Fruit fly (Drosophila melanogaster) whole organism, embryonic: Measurements from ENCODE around the gene CG7906.

Experiments used
- Awh ChIP-seq: fragments of 200-800 bp; sonication (Bioruptor generic); IDR thresholded peaks from 2 replicates; pipeline ENCODE4, ENCODE4 v1.3.6; 2022; ENCODE audit warnings: missing biosample characterization, missing genetic modification characterization
- B-H2 ChIP-seq: fragments of 200-800 bp; sonication (Bioruptor generic); optimal IDR thresholded peaks from 2 replicates; lab custom pipeline; 2018; ENCODE audit warnings: missing biosample characterization, mild to moderate bottlenecking, missing genetic modification characterization
- C15 ChIP-seq: fragments of 200-800 bp; sonication (Bioruptor generic); IDR thresholded peaks from 3 replicates; pipeline ENCODE4 v1.3.6; 2022; ENCODE audit warnings: missing biosample characterization, missing genetic modification characterization
- CG10366 ChIP-seq: fragments of 200-800 bp; sonication (Bioruptor generic); IDR thresholded peaks from 2 replicates; pipeline ENCODE4 v1.3.6; 2022; ENCODE audit warnings: missing biosample characterization, missing genetic modification characterization
- CG10462 ChIP-seq: fragments of 200-800 bp; sonication (Bioruptor generic); optimal IDR thresholded peaks from 2 replicates; lab custom pipeline; 2016; ENCODE audit warnings: missing biosample characterization, missing genetic modification characterization
- CG11723 ChIP-seq: fragments of 200-800 bp; sonication (Bioruptor generic); optimal IDR thresholded peaks from 2 replicates; lab custom pipeline; 2017; ENCODE audit warnings: missing biosample characterization, mild to moderate bottlenecking, missing genetic modification characterization
- CG13624 ChIP-seq: fragments of 200-800 bp; sonication (Bioruptor generic); optimal IDR thresholded peaks from 2 replicates; lab custom pipeline; 2016; ENCODE audit warnings: missing biosample characterization, missing genetic modification characterization
- CG15479 ChIP-seq: fragments of 200-800 bp; sonication (Bioruptor generic); optimal IDR thresholded peaks from 3 replicates; lab custom pipeline; 2019; ENCODE audit warnings: missing biosample characterization, mild to moderate bottlenecking, missing genetic modification characterization, moderate library complexity
- CG16815 ChIP-seq: fragments of 200-800 bp; sonication (Bioruptor generic); optimal IDR thresholded peaks from 3 replicates; lab custom pipeline; 2017; ENCODE audit warnings: missing biosample characterization, mild to moderate bottlenecking, missing genetic modification characterization
- CG17385 ChIP-seq: fragments of 200-800 bp; sonication (Bioruptor generic); optimal IDR thresholded peaks from 3 replicates; lab custom pipeline; 2018; ENCODE audit warnings: missing biosample characterization, mild to moderate bottlenecking, missing genetic modification characterization
- CG2116 ChIP-seq: fragments of 200-800 bp; sonication (Bioruptor generic); optimal IDR thresholded peaks from 3 replicates; lab custom pipeline; 2018; ENCODE audit warnings: missing biosample characterization, mild to moderate bottlenecking, missing genetic modification characterization
- CG2202 ChIP-seq: fragments of 200-800 bp; sonication (Bioruptor generic); optimal IDR thresholded peaks from 2 replicates; lab custom pipeline; 2018; ENCODE audit warnings: missing biosample characterization, mild to moderate bottlenecking, missing genetic modification characterization
- CG32767 ChIP-seq: fragments of 200-800 bp; sonication (Bioruptor generic); IDR thresholded peaks from 2 replicates; pipeline ENCODE4 v1.3.6; 2022; ENCODE audit warnings: missing biosample characterization, missing genetic modification characterization
- CG4707 ChIP-seq: fragments of 200-800 bp; sonication (Bioruptor generic); optimal IDR thresholded peaks from 2 replicates; lab custom pipeline; 2018; ENCODE audit warnings: missing biosample characterization, mild to moderate bottlenecking, missing genetic modification characterization, moderate library complexity
- CG7372 ChIP-seq: fragments of 200-800 bp; sonication (Bioruptor generic); IDR thresholded peaks from 2 replicates; pipeline ENCODE4 v1.3.6; 2022; ENCODE audit warnings: missing biosample characterization, missing genetic modification characterization
- CG7556 ChIP-seq: fragments of 200-800 bp; sonication (Bioruptor generic); optimal IDR thresholded peaks from 2 replicates; lab custom pipeline; 2017; ENCODE audit warnings: missing biosample characterization, mild to moderate bottlenecking, missing genetic modification characterization
- CG9215 ChIP-seq: fragments of 200-800 bp; sonication (Bioruptor generic); IDR thresholded peaks from 2 replicates; pipeline ENCODE4 v1.3.6; 2022; ENCODE audit warnings: missing biosample characterization, missing genetic modification characterization
- CG9876 ChIP-seq: fragments of 200-800 bp; sonication (Bioruptor generic); optimal IDR thresholded peaks from 2 replicates; lab custom pipeline; 2016; ENCODE audit warnings: missing biosample characterization, missing genetic modification characterization
- E2f1 ChIP-seq: fragments of 200-800 bp; sonication (Bioruptor generic); IDR thresholded peaks from 2 replicates; pipeline ENCODE4 v1.3.6; 2022; ENCODE audit warnings: missing biosample characterization, missing genetic modification characterization
- HHEX ChIP-seq: fragments of 200-800 bp; sonication (Bioruptor generic); optimal IDR thresholded peaks from 3 replicates; lab custom pipeline; 2017; ENCODE audit warnings: missing biosample characterization, mild to moderate bottlenecking, missing genetic modification characterization, missing genetic modification reagents
- Hand ChIP-seq: fragments of 200-800 bp; sonication (Bioruptor generic); optimal IDR thresholded peaks from 2 replicates; lab custom pipeline; 2017; ENCODE audit warnings: mild to moderate bottlenecking, missing biosample characterization, missing genetic modification reagents, missing genetic modification characterization
- HmgZ ChIP-seq: fragments of 200-800 bp; sonication (Bioruptor generic); optimal IDR thresholded peaks from 2 replicates; lab custom pipeline; 2018; ENCODE audit warnings: missing biosample characterization, mild to moderate bottlenecking, missing genetic modification characterization
- Hr3 ChIP-seq: fragments of 200-800 bp; sonication (Bioruptor generic); optimal IDR thresholded peaks from 3 replicates; lab custom pipeline; 2016; ENCODE audit warnings: missing biosample characterization, missing genetic modification characterization
- Hsf ChIP-seq: fragments of 200-800 bp; sonication (Bioruptor generic); optimal IDR thresholded peaks from 3 replicates; lab custom pipeline; 2016; ENCODE audit warnings: missing biosample characterization, missing genetic modification characterization
- Mad ChIP-seq: fragments of 200-800 bp; sonication (Bioruptor generic); optimal IDR thresholded peaks from 2 replicates; lab custom pipeline; 2016; ENCODE audit warnings: missing biosample characterization, missing genetic modification characterization
- Nf-YC ChIP-seq: fragments of 200-800 bp; optimal IDR thresholded peaks from 3 replicates; lab custom pipeline; 2019; ENCODE audit warnings: missing biosample characterization, mild to moderate bottlenecking, missing genetic modification characterization, moderate library complexity
- Oli ChIP-seq: fragments of 200-800 bp; sonication (Bioruptor generic); optimal IDR thresholded peaks from 2 replicates; lab custom pipeline; 2018; ENCODE audit warnings: missing biosample characterization, mild to moderate bottlenecking, missing genetic modification characterization, moderate library complexity
- Opbp ChIP-seq: fragments of 200-800 bp; sonication (Bioruptor generic); IDR thresholded peaks from 3 replicates; pipeline ENCODE4 v1.3.6; 2022; ENCODE audit warnings: missing biosample characterization, missing genetic modification characterization; ENCODE audit not compliant: partially characterized antibody
- Poxn ChIP-seq: fragments of 200-800 bp; sonication (Bioruptor generic); IDR thresholded peaks from 2 replicates; pipeline ENCODE4 v1.3.6; 2022; ENCODE audit warnings: missing biosample characterization, missing genetic modification characterization
- Spps ChIP-seq: fragments of 200-800 bp; sonication (Bioruptor generic); optimal IDR thresholded peaks from 2 replicates; lab custom pipeline; 2018; ENCODE audit warnings: missing biosample characterization, mild to moderate bottlenecking, missing genetic modification characterization
- TFAM ChIP-seq: fragments of 200-800 bp; sonication (Bioruptor generic); optimal IDR thresholded peaks from 2 replicates; lab custom pipeline; 2017; ENCODE audit warnings: missing biosample characterization, missing genetic modification characterization, inconsistent platforms
- Taf1 ChIP-seq: fragments of 200-800 bp; sonication (Bioruptor generic); IDR thresholded peaks from 2 replicates; pipeline ENCODE4 v1.3.6; 2022; ENCODE audit warnings: missing biosample characterization, missing genetic modification characterization
- ac ChIP-seq: fragments of 200-800 bp; sonication (Bioruptor generic); optimal IDR thresholded peaks from 3 replicates; lab custom pipeline; 2017; ENCODE audit warnings: missing biosample characterization, mild to moderate bottlenecking, missing genetic modification characterization
- aop ChIP-seq: fragments of 200-800 bp; sonication (Bioruptor generic); IDR thresholded peaks from 2 replicates; pipeline ENCODE4 v1.3.6; 2022; ENCODE audit warnings: missing biosample characterization, missing genetic modification characterization
- ash1 ChIP-seq: fragments of 200-800 bp; sonication (Bioruptor generic); optimal IDR thresholded peaks from 2 replicates; lab custom pipeline; 2018; ENCODE audit warnings: missing biosample characterization, mild to moderate bottlenecking, missing genetic modification characterization
- exex ChIP-seq: fragments of 200-800 bp; sonication (Bioruptor generic); optimal IDR thresholded peaks from 4 replicates; lab custom pipeline; 2018; ENCODE audit warnings: missing biosample characterization, mild to moderate bottlenecking, missing genetic modification characterization, moderate library complexity
- eyg ChIP-seq: fragments of 200-800 bp; sonication (Bioruptor generic); optimal IDR thresholded peaks from 3 replicates; lab custom pipeline; 2016; ENCODE audit warnings: missing biosample characterization, missing genetic modification characterization
- ftz-f1 ChIP-seq: fragments of 200-800 bp; sonication (Bioruptor generic); optimal IDR thresholded peaks from 2 replicates; lab custom pipeline; 2016; ENCODE audit warnings: missing biosample characterization, missing genetic modification characterization
- gce ChIP-seq: fragments of 200-800 bp; sonication (Bioruptor generic); IDR thresholded peaks from 3 replicates; pipeline ENCODE4 v1.3.6; 2022; ENCODE audit warnings: missing biosample characterization, missing genetic modification characterization
- gro ChIP-seq: fragments of 200-800 bp; sonication (Bioruptor generic); optimal IDR thresholded peaks from 2 replicates; lab custom pipeline; 2016; ENCODE audit warnings: missing biosample characterization, missing genetic modification characterization
- h ChIP-seq: fragments of >200 bp; optimal IDR thresholded peaks from 2 replicates; lab custom pipeline; 2017
- kah ChIP-seq: fragments of 200-800 bp; sonication (Bioruptor generic); optimal IDR thresholded peaks from 2 replicates; lab custom pipeline; 2018; ENCODE audit warnings: missing biosample characterization, mild to moderate bottlenecking, missing genetic modification characterization
- org-1 ChIP-seq: fragments of 200-800 bp; sonication (Bioruptor generic); optimal IDR thresholded peaks from 2 replicates; lab custom pipeline; 2017; ENCODE audit warnings: missing biosample characterization, missing genetic modification characterization
- pb ChIP-seq: fragments of 200-800 bp; sonication (Bioruptor generic); optimal IDR thresholded peaks from 3 replicates; lab custom pipeline; 2016; ENCODE audit warnings: missing biosample characterization, missing genetic modification characterization
- prd ChIP-seq, 3 experiments: fragments of >200 bp in 2 of 3; fragments of 200-800 bp in 1 of 3; sonication (Bioruptor generic) in 1 of 3; optimal IDR thresholded peaks in 2 of 3; IDR thresholded peaks in 1 of 3; 2 replicates in 2 of 3; 3 replicates in 1 of 3; pipeline versions ENCODE4 v1.3.6 to Lab custom; 2017 to 2022; ENCODE audit warnings: missing biosample characterization in 1 of 3, missing genetic modification characterization in 1 of 3
- slbo ChIP-seq: fragments of 200-800 bp; sonication (Bioruptor generic); IDR thresholded peaks from 2 replicates; pipeline ENCODE4 v1.3.6; 2022; ENCODE audit warnings: missing biosample characterization, missing genetic modification characterization
- sqz ChIP-seq: fragments of 200-800 bp; sonication (Bioruptor generic); optimal IDR thresholded peaks from 3 replicates; lab custom pipeline; 2018; ENCODE audit warnings: missing biosample characterization, mild to moderate bottlenecking, missing genetic modification characterization
- twi ChIP-seq: fragments of 200-800 bp; optimal IDR thresholded peaks from 2 replicates; lab custom pipeline; 2019; ENCODE audit warnings: missing biosample characterization, mild to moderate bottlenecking, missing genetic modification characterization, moderate library complexity
- zf30C ChIP-seq: fragments of 200-800 bp; sonication (Bioruptor generic); optimal IDR thresholded peaks from 3 replicates; lab custom pipeline; 2018; ENCODE audit warnings: missing biosample characterization, mild to moderate bottlenecking, missing genetic modification characterization

CG7906 gene

dm6 chr3L:14272109-14273070 is 36.0 kb downstream of the CG7906 start (continued):
- peak; percentile 73 for TF ChIP-seq sqz
- peak; percentile 60; the same call in 1 of the 2 replicates for TF ChIP-seq CG10366 (GFP tag; lab: Robert Waterston, UW)
- TF ChIP-seq pb (GFP tag; lab: Kevin White, UChicago) = no peak
- TF ChIP-seq Nf-YC (tag; lab: Kevin White, UChicago) = peak; percentile 58
- TF ChIP-seq zf30C (GFP tag; lab: Kevin White, UChicago) = peak; percentile 66
- no peak for TF ChIP-seq prd (optimal IDR thresholded peaks at IDR 0.05; lab: Kevin White, UChicago)
- peak; percentile 82 for TF ChIP-seq prd (GFP tag; IDR thresholded peaks at IDR 0.05; lab: Robert Waterston, UW)
- TF ChIP-seq CG4707 = peak; percentile 54
- no peak for TF ChIP-seq eyg
- TF ChIP-seq Taf1 (GFP tag; lab: Robert Waterston, UW) = 0 out of 2 replicates have a peak, but pooled peaks have one; percentile 38
- no peak for TF ChIP-seq aop (GFP tag; lab: Robert Waterston, UW)
- peak; percentile 83 for TF ChIP-seq HHEX (GFP tag; lab: Kevin White, UChicago)
- TF ChIP-seq Poxn (GFP tag; lab: Robert Waterston, UW) = no peak
- TF ChIP-seq CG16815 (GFP tag; lab: Kevin White, UChicago) = peak; percentile 88
- TF ChIP-seq gce (GFP tag; lab: Robert Waterston, UW) = peak; percentile 50; the same call in 2 of the 3 replicates
- peak; percentile 93 for TF ChIP-seq Hr3 (GFP tag; lab: Kevin White, UChicago)
- peak; percentile 77 for TF ChIP-seq E2f1
- TF ChIP-seq C15 = no peak
- TF ChIP-seq Oli = peak; percentile 96
- peak; percentile 10 for TF ChIP-seq CG15479 (GFP tag; lab: Kevin White, UChicago)
- no peak for TF ChIP-seq kah (GFP tag; lab: Kevin White, UChicago)
- peak; percentile 97 for TF ChIP-seq CG7556 (GFP tag; lab: Kevin White, UChicago)
- TF ChIP-seq CG10462 (GFP tag; lab: Kevin White, UChicago) = peak; percentile 78
- TF ChIP-seq twi (tag; lab: Kevin White, UChicago) = peak; percentile 89
- TF ChIP-seq HmgZ (tag; lab: Kevin White, UChicago) = peak; percentile 52
- peak; percentile 82 for TF ChIP-seq Spps (tag; lab: Kevin White, UChicago)
- peak; percentile 87 for TF ChIP-seq CG11723 (GFP tag; lab: Kevin White, UChicago)
- TF ChIP-seq CG9876 (GFP tag; lab: Kevin White, UChicago) = no peak
- TF ChIP-seq Mad (GFP tag; lab: Kevin White, UChicago) = peak; percentile 48
- no peak for TF ChIP-seq CG13624 (GFP tag; lab: Kevin White, UChicago)
- TF ChIP-seq CG2116 (GFP tag; lab: Kevin White, UChicago) = peak; percentile 71
- peak; percentile 40 for TF ChIP-seq B-H2
- peak; percentile 89 for TF ChIP-seq org-1
- TF ChIP-seq CG2202 (tag; lab: Kevin White, UChicago) = peak; percentile 90
- peak; percentile 72 for TF ChIP-seq slbo (GFP tag; lab: Robert Waterston, UW)
- TF ChIP-seq ac (GFP tag; lab: Kevin White, UChicago) = peak; percentile 64
- TF ChIP-seq CG7372 (GFP tag; lab: Robert Waterston, UW) = peak; percentile 72
- TF ChIP-seq Hsf = peak; percentile 55
- no peak for TF ChIP-seq h (lab: Kevin White, UChicago)
- no peak for TF ChIP-seq TFAM (GFP tag; lab: Kevin White, UChicago)
- TF ChIP-seq CG9215 (GFP tag; lab: Robert Waterston, UW) = peak; percentile 66
- no peak for TF ChIP-seq gro (GFP tag; lab: Kevin White, UChicago)
- no peak for TF ChIP-seq exex (tag; lab: Kevin White, UChicago)
- TF ChIP-seq Hand (GFP tag; lab: Kevin White, UChicago) = peak; percentile 79
- no peak for TF ChIP-seq ash1
- TF ChIP-seq Opbp (GFP tag; lab: Robert Waterston, UW) = no peak
- TF ChIP-seq ftz-f1 (GFP tag; lab: Kevin White, UChicago) = no peak
- peak; percentile 65; the same call in 1 of the 2 replicates for TF ChIP-seq CG32767 (GFP tag; lab: Robert Waterston, UW)
- TF ChIP-seq CG17385 (GFP tag; lab: Kevin White, UChicago) = peak; percentile 88
- peak; percentile 34; the same call in 1 of the 2 replicates for TF ChIP-seq Awh
